Worm (Caenorhabditis elegans) whole organism, late embryonic: ENCODE data around the gene nhr-153.

Source experiments
- F13H6.1 ChIP-seq: sonication (generic microtip); optimal IDR thresholded peaks from 2 replicates; lab custom pipeline; 2016; ENCODE audit warnings: missing genetic modification characterization, missing compliant biosample characterization
- ama-1 ChIP-seq: fragments of 150-350 bp; optimal IDR thresholded peaks from 2 replicates; lab custom pipeline; 2014
- ceh-2 ChIP-seq: sonication (generic microtip); optimal IDR thresholded peaks from 2 replicates; lab custom pipeline; 2016; ENCODE audit warnings: missing genotype, missing genetic modification characterization, missing compliant biosample characterization
- ceh-6 ChIP-seq: fragments of 200-800 bp; sonication (Bioruptor generic); optimal IDR thresholded peaks from 2 replicates; lab custom pipeline; 2018; ENCODE audit warnings: mild to moderate bottlenecking, missing genetic modification characterization, missing compliant biosample characterization
- ceh-9 ChIP-seq: sonication (generic microtip); optimal IDR thresholded peaks from 2 replicates; lab custom pipeline; 2016; ENCODE audit warnings: mild to moderate bottlenecking, missing genetic modification characterization, inconsistent platforms, missing compliant biosample characterization
- fkh-6 ChIP-seq: sonication (generic microtip); optimal IDR thresholded peaks from 2 replicates; lab custom pipeline; 2016; ENCODE audit warnings: missing genetic modification characterization, missing compliant biosample characterization
- hlh-30 ChIP-seq: sonication (generic microtip); optimal IDR thresholded peaks from 2 replicates; lab custom pipeline; 2017; ENCODE audit warnings: antibody characterized with exemption, missing genetic modification characterization, missing compliant biosample characterization; ENCODE audit not compliant: insufficient read depth
- pag-3 ChIP-seq: sonication (generic microtip); optimal IDR thresholded peaks from 2 replicates; lab custom pipeline; 2016; ENCODE audit warnings: missing compliant biosample characterization, missing genetic modification characterization, borderline replicate concordance
- sox-4 ChIP-seq: sonication (generic microtip); optimal IDR thresholded peaks from 2 replicates; lab custom pipeline; 2017; ENCODE audit warnings: mild to moderate bottlenecking, missing genetic modification characterization, inconsistent platforms, missing compliant biosample characterization
- ztf-16 ChIP-seq: sonication (generic microtip); optimal IDR thresholded peaks from 2 replicates; lab custom pipeline; 2017; ENCODE audit warnings: missing genetic modification characterization, missing compliant biosample characterization

DNA sequence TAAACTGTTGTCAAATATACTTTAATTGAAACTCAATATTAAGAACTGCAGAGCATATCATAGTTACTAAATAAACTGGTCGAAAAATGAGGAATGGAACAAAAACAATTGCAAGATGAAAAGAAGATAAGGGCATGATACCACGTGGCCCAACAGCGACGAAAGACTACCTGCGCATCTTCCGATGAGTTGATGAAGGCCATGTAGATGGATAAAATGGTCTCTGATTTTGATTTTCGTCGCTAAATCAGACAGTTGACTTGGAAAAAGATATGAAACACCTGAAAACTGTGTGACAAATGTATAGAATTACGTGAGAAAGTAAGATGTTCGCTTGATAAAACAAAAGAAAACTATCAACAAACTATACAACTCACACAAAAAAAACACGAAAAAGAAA, 32.5 kb upstream of the nhr-153 start:
- no peak for TF ChIP-seq F13H6.1 (tag; lab: Kevin White, UChicago)
- TF ChIP-seq hlh-30, result no peak
- TF ChIP-seq ceh-6, result no peak
- no peak for TF ChIP-seq ceh-9 (tag; lab: Kevin White, UChicago)
- no peak for TF ChIP-seq ceh-2
- no peak for TF ChIP-seq pag-3
- TF ChIP-seq fkh-6 (tag; lab: Kevin White, UChicago), result no peak
- no peak for TF ChIP-seq ama-1 (lab: Kevin White, UChicago)
- TF ChIP-seq ztf-16 (tag; lab: Kevin White, UChicago), result no peak
- no peak for TF ChIP-seq sox-4 (tag; lab: Kevin White, UChicago)
